Fruit fly (Drosophila melanogaster): ENCODE measurements around the gene CG33158.

The CG33158 gene

DNA sequence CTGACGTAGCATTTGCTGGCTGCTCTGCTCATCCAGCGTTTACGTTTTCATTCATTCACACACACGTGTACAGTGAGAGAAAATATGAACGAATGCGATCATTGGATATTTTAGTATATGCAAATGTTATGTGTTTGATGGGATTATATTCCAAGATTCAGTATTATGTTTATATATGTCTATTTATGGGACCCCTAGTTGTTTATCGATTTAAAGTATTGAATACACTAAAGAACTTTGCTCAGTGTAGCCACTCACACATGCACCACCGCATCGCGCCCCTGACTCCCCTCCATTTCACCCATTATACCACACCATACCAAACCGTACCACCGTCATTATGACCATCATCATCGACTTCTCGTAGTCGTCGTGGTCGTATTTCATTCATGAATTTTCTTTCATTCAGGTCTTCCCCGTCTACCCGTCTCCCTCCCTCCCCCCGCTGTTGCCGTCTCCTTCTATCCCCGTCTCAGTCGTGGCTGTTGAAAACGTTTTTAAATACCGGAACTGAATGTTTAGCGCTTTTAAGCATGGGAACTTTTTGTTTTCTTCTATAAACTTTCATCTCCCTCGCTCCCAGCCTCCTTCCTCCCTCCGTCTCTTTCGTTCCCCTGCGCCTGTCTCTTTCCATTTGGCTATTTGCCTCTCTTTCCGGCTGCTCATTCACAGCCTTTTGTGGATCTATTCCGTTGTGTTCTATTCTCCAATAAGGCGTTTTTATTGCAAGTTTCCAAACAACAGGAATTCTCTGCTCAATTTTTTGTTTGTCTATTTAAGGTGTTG, 61.2 kb downstream of the CG33158 start (continued):
- TF ChIP-seq CG16779 (tag; optimal IDR thresholded peaks at IDR 0.05) (peak; percentile 79), CG7368 (GFP tag; optimal IDR thresholded peaks at IDR 0.05) (peak; percentile 79), CG6163 (GFP tag; IDR thresholded peaks at IDR 0.05) (peak; percentile 95), fd85E (GFP tag; optimal IDR thresholded peaks at IDR 0.05) (peak; percentile 45), Lpt (GFP tag; optimal IDR thresholded peaks at IDR 0.05) (peak; percentile 87), Met (GFP tag; optimal IDR thresholded peaks at IDR 0.05) (peak; percentile 84), CG8319 (GFP tag; optimal IDR thresholded peaks at IDR 0.05) (peak; percentile 67), CG3919 (GFP tag; optimal IDR thresholded peaks at IDR 0.05) (peak; percentile 89), CG1621 (tag; optimal IDR thresholded peaks at IDR 0.05) (peak; percentile 86), esn (GFP tag; optimal IDR thresholded peaks at IDR 0.05) (peak; percentile 83), CG11762 (GFP tag; optimal IDR thresholded peaks at IDR 0.05; ENCODE audit: insufficient read depth) (peak; percentile 80), cyc (GFP tag; optimal IDR thresholded peaks at IDR 0.05) (peak; percentile 82), net (GFP tag; optimal IDR thresholded peaks at IDR 0.05) (peak; percentile 85), dsx (GFP tag; optimal IDR thresholded peaks at IDR 0.05; ENCODE audit: poor library complexity, severe bottlenecking) (peak; percentile 88)

DNA sequence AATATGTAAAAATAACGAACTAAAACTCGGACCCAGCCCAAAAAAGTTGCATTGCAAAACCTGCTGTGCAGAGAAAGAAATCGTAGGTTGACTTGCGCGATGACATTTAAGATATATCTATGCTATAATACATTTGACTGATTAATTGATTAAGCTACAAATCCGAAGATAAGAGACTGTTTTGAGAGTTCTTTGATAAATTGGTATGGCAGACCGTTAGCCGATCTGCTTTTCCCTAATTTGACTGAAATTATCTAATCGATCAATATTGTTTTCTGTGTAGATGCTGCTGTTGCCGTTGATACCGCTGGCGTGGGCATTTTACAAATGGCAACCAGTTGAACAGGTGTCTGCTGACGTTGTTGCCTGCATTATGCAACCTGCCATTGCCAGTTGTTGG, 62.8 kb downstream of the CG33158 start:
- TF ChIP-seq Ets96B (tag; optimal IDR thresholded peaks at IDR 0.05) (peak; percentile 50), topi (GFP tag; optimal IDR thresholded peaks at IDR 0.05) (peak; percentile 16), Hr38 (GFP tag; optimal IDR thresholded peaks at IDR 0.05) (no peak), Sox15 (GFP tag; optimal IDR thresholded peaks at IDR 0.05) (peak; percentile 33), CG32006 (GFP tag; optimal IDR thresholded peaks at IDR 0.05) (peak; percentile 88), Hr4 (GFP tag; optimal IDR thresholded peaks at IDR 0.05) (peak; percentile 93), CG9139 (GFP tag; optimal IDR thresholded peaks at IDR 0.05) (no peak), Lpt (GFP tag; optimal IDR thresholded peaks at IDR 0.05) (peak; percentile 84), Sox14 (GFP tag; optimal IDR thresholded peaks at IDR 0.05) (peak; percentile 42), Eip75B (GFP tag; optimal IDR thresholded peaks at IDR 0.05) (peak; percentile 49), CG31627 (GFP tag; optimal IDR thresholded peaks at IDR 0.05) (no peak), CG8632 (GFP tag; optimal IDR thresholded peaks at IDR 0.05) (peak; percentile 41), spab (GFP tag; optimal IDR thresholded peaks at IDR 0.05) (peak; percentile 37), fd59A (GFP tag; optimal IDR thresholded peaks at IDR 0.05) (peak; percentile 34), dac (GFP tag; optimal IDR thresholded peaks at IDR 0.05) (peak; percentile 79), net (GFP tag; optimal IDR thresholded peaks at IDR 0.05) (peak; percentile 75), Met (GFP tag; optimal IDR thresholded peaks at IDR 0.05) (no peak), Hr39 (GFP tag; optimal IDR thresholded peaks at IDR 0.05) (peak; percentile 5), CG1621 (tag; optimal IDR thresholded peaks at IDR 0.05) (peak; percentile 11), dsx (GFP tag; optimal IDR thresholded peaks at IDR 0.05; ENCODE audit: poor library complexity, severe bottlenecking) (peak; percentile 36), cyc (GFP tag; optimal IDR thresholded peaks at IDR 0.05) (no peak), CG8119 (GFP tag; IDR thresholded peaks at IDR 0.05) (peak; percentile 88), CG11294 (GFP tag; IDR thresholded peaks at IDR 0.05) (peak; percentile 72), svp (GFP tag) (no peak), CG8319 (GFP tag; optimal IDR thresholded peaks at IDR 0.05) (peak; percentile 45), CG4318 (GFP tag; optimal IDR thresholded peaks at IDR 0.05) (peak; percentile 79), fkh (GFP tag; optimal IDR thresholded peaks at IDR 0.05) (no peak), CG7368 (GFP tag; optimal IDR thresholded peaks at IDR 0.05) (peak; percentile 57), Blimp-1 (GFP tag; optimal IDR thresholded peaks at IDR 0.05) (no peak), pdm3 (GFP tag; optimal IDR thresholded peaks at IDR 0.05) (peak; percentile 72), CG6276 (GFP tag; optimal IDR thresholded peaks at IDR 0.05) (peak; percentile 86), CG34406 (GFP tag; optimal IDR thresholded peaks at IDR 0.05) (peak; percentile 44), CG6808 (GFP tag; optimal IDR thresholded peaks at IDR 0.05) (peak; percentile 50), esn (GFP tag; optimal IDR thresholded peaks at IDR 0.05) (peak; percentile 5), Gug (GFP tag; IDR thresholded peaks at IDR 0.05) (peak; percentile 54), salr (GFP tag; optimal IDR thresholded peaks at IDR 0.05) (peak in 1 of 2 experiments; percentile 33), CG3032 (tag; optimal IDR thresholded peaks at IDR 0.05) (peak; percentile 55), lz (GFP tag; optimal IDR thresholded peaks at IDR 0.05) (peak; percentile 35), CG3919 (GFP tag; optimal IDR thresholded peaks at IDR 0.05) (peak; percentile 66), OdsH (GFP tag; optimal IDR thresholded peaks at IDR 0.05) (peak; percentile 79), CG11902 (GFP tag; optimal IDR thresholded peaks at IDR 0.05) (peak; percentile 5), eg (GFP tag; IDR thresholded peaks at IDR 0.05) (peak; percentile 88), Ets21C (GFP tag; optimal IDR thresholded peaks at IDR 0.05) (no peak)
